Worm (Caenorhabditis elegans): Measurements from ENCODE around the gene F45D11.14.
"Not testable (repeated sequence)": the region's sequence is repeated elsewhere in the genome, so short reads cannot be mapped to it uniquely, and the experiment has no call there.

F45D11.14 gene

DNA sequence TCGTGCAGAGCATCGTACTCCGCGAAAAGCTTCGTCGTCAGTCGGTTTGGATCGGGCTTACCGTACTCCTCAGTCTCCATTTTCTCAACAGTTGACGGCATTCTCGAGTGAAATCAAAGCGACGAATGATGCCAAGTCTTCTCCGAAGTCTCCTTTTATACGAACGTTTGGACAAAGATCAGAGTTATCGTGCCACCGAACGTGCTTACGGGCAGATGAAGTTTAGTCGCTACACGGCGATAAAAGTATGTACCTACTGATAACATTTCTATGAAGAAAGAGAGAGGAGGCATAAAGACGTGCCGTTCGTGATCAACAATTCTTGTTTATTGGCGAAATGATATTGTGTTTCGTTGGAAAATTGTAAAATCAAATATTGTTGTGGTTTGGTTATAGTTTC, at the start of gene F45D11.14:
TSS of gene F45D11.14 (minus strand) at position 101 of the 400 bp plus-strand sequence.
- not testable (repeated sequence) for TF ChIP-seq madf-5 (GFP tag; IDR thresholded peaks at IDR 0.05); skn-1 (tag; optimal IDR thresholded peaks at IDR 0.05); lim-7 (GFP tag; IDR thresholded peaks at IDR 0.05)

ce11 chrII:1054724-1055123, 48.4 kb upstream of the F45D11.14 start, which contains the start of gene K02E7.7:
TSS of gene K02E7.7 (plus strand) at chrII:1055024.
- TF ChIP-seq zip-11 (GFP tag; IDR thresholded peaks at IDR 0.05); dve-1 (tag; optimal IDR thresholded peaks at IDR 0.05; ENCODE audit: insufficient read depth); ctbp-1 (GFP tag; IDR thresholded peaks at IDR 0.05): not testable (repeated sequence)

DNA sequence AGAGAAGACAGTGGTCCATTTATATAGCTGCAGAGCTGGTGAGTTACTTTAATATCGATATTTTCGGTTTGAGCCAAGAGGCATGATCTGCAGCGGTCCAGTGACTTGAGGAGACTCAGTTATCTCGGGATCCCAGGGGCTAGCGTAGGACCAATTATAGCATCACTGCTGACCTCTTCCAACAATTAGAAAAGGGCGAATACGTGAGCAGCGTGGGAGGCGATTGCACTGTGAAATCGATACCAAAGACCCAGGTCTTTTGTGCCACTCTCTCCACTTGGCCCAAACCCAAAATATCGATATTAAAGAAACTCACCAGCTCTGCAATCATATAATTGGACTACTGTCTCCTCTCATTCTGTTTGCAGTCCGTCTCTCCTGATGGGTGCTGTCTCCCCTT, 43.6 kb upstream of the F45D11.14 start, which contains the start of gene fbxb-40:
TSS of gene fbxb-40 (minus strand) at position 101 of the 400 bp plus-strand sequence.
- TF ChIP-seq F44E2.7 (GFP tag; IDR thresholded peaks at IDR 0.05) (0 out of 2 replicates have a peak, but pooled peaks have one; percentile 37), zip-11 (GFP tag; IDR thresholded peaks at IDR 0.05) (no peak)

ce11 chrII:1046937-1047336, 40.7 kb upstream of the F45D11.14 start:
- TF ChIP-seq F44E2.7 (GFP tag; IDR thresholded peaks at IDR 0.05) (no peak), pha-4 (GFP tag; IDR thresholded peaks at IDR 0.05) (no peak), pha-4 (tag; optimal IDR thresholded peaks at IDR 0.05) (no peak), unc-62 (GFP tag; optimal IDR thresholded peaks at IDR 0.05 in 1 of 2) (peak in 1 of 2 experiments; percentile 85), unc-62 (tag; optimal IDR thresholded peaks at IDR 0.05) (no peak), ceh-62 (tag; optimal IDR thresholded peaks at IDR 0.05) (no peak), duxl-1 (tag; optimal IDR thresholded peaks at IDR 0.05; ENCODE audit: poor library complexity) (no peak), ztf-11 (tag; optimal IDR thresholded peaks at IDR 0.05) (no peak), hif-1 (tag; optimal IDR thresholded peaks at IDR 0.05) (no peak), lin-13 (GFP tag; optimal IDR thresholded peaks at IDR 0.05) (no peak), aha-1 (tag) (no peak), lin-39 (tag; optimal IDR thresholded peaks at IDR 0.05) (no peak), D1046.2 (GFP tag; IDR thresholded peaks at IDR 0.05) (0 out of 2 replicates have a peak, but pooled peaks have one; percentile 27), gei-8 (GFP tag; optimal IDR thresholded peaks at IDR 0.05) (no peak), F26F4.8 (GFP tag; conservative IDR thresholded peaks at IDR 0.05) (no peak), Y5F2A.4 (GFP tag; optimal IDR thresholded peaks at IDR 0.05) (no peak), nhr-41 (GFP tag; IDR thresholded peaks at IDR 0.05) (no peak), ceh-20 (GFP tag; IDR thresholded peaks at IDR 0.05) (no peak)

DNA sequence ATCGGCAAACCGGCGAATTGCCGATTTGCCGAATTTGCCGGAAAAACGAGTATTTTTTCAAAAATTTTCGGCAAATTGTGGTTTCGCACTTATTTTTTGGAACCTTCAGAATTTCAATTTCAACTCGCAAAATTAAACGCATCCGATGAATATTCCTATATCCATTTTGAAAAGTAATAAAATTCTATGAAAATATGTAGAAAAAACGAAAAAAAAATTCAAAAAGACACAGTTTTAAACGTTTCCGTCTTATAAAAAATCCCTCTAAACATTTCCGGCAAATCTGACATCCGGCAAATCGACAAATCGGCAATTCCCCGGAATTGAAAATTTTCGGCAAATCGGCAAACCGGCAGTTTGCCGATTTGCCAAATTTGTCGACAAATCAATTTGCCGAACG, 39.4 kb upstream of the F45D11.14 start, which contains the start of gene str-148:
TSS of gene str-148 (plus strand) at position 301 of the 400 bp plus-strand sequence.
- TF ChIP-seq dmd-8 (GFP tag; IDR thresholded peaks at IDR 0.05) = no peak
- no peak for TF ChIP-seq pha-4 (GFP tag; IDR thresholded peaks at IDR 0.05)
- no peak for TF ChIP-seq pha-4 (tag; optimal IDR thresholded peaks at IDR 0.05)
- TF ChIP-seq unc-39 (tag; optimal IDR thresholded peaks at IDR 0.05) = no peak
- no peak for TF ChIP-seq hlh-30 (tag; optimal IDR thresholded peaks at IDR 0.05; ENCODE audit: insufficient read depth)
- no peak for TF ChIP-seq nhr-10 (tag; optimal IDR thresholded peaks at IDR 0.05)
- no peak for TF ChIP-seq nhr-42 (GFP tag; IDR thresholded peaks at IDR 0.05)
- TF ChIP-seq nhr-76 (tag; optimal IDR thresholded peaks at IDR 0.05) = no peak
- no peak for TF ChIP-seq zfp-2 (tag; optimal IDR thresholded peaks at IDR 0.05)
- TF ChIP-seq vab-7 (GFP tag; IDR thresholded peaks at IDR 0.05) = no peak
- TF ChIP-seq lin-13 (GFP tag; optimal IDR thresholded peaks at IDR 0.05) = no peak

DNA sequence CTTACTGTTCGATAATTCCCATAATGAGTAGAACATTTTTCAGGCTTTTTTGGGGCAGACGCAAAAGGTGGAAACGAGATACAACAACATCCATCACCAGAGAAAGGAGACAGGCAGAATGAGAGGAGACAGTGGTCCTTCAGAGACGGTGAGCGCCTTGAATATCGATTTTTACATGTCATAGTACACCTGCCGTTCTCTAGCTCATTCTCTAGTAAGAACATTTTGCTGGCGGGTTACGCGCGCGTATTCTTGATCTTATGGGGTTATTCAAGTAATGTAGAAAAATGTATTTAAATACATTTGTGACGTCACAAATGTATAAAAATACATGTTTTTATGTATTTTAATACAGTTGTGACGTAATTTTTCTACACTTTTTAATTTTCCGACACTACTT, 37.7 kb upstream of the F45D11.14 start, which contains the start of gene fbxb-45:
TSS of gene fbxb-45 (minus strand) at position 101 of the 400 bp plus-strand sequence.
- TF ChIP-seq D1046.2, mdt-29, tra-1 (GFP tag; IDR thresholded peaks at IDR 0.05): not testable (repeated sequence)

Measured in whole organism, L4 larva.